Fruit fly (Drosophila melanogaster): ENCODE data around the gene CG7707.

CG7707 gene

dm6 chr3L:17243136-17243535 is at the start of gene CG7707:
Gene CG7707 (plus strand): TSS chr3L:17243436.
- TF ChIP-seq noc (tag; optimal IDR thresholded peaks at IDR 0.05) = no peak

DNA sequence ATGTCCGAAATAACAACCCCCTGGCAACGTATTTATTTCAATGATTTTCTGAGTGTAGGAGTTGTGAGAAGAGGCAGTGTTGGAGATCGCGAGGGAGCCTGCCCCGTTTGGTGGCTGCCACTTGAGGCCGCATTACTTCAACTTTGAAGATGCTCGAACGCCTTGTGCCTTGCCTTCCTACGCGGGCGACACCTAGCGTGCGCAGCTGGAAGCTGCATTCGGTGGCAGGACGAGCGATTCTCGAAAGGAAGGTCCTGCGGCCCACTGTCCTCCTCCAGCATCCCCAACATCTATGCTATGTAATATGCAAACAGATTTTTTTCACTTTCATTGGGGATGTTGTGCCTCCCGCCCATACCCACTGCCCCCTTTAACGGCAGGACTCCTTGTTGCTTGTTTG is 34.6 kb upstream of the CG7707 start:
- TF ChIP-seq noc (tag; optimal IDR thresholded peaks at IDR 0.05) = no peak

DNA sequence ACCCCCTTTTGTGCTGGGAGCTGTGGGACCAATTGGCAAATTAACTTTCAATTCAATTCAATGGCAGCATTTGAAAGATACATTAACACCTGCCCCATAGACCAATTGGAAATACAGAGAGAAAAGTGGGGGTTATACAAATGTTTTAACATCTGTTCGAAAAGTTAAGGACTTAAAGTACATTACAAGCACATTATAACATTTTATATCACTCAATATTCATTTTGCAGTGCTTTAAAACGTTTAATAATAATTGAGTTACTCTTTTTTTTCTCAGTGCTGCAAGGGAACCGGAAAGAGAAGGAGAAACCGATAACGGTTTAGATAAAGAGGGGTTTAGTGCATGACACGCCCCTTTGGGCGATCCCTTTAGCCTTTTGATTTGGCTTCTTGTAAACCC is 33.8 kb upstream of the CG7707 start:
- no peak for TF ChIP-seq noc (tag; optimal IDR thresholded peaks at IDR 0.05)

DNA sequence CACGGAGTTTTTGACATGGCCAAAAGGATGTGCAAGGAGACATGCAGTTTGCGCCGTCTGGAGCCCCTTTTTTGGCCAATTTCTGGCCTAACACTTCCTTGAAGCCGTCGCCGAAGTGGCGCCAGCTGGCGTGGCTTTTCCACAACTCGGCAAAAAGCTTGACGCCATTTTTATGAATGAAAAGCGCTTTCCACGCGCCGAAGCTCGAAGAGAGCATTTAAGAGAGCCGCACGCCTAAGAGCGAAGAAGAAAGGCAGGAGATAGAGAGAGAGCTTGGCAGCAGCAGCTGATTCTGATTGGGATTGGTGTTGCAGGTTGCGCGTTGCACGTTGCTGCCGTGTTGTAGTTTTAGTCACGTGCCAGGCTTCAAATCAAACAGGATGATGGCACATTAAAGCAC is 31.7 kb upstream of the CG7707 start:
- no peak for TF ChIP-seq noc (tag; optimal IDR thresholded peaks at IDR 0.05)

DNA sequence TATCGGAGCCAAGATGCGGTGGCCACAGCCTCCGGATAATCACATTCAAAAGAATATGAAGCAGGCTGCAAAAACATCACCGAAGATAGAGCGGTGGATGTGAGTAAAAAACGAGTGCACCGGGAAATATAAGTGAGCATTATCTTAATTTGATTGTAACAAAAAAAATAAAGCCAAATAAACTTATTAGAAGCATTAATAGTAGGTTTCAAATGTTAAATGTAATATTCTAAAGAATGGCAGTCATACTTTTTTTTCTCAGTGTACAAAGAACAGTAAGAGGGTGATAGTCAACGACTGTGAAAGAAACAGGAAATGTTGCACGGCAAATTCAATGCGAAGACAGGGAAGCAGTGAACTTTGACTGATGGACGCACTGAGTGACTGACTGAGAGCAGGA is 27.0 kb upstream of the CG7707 start:
- TF ChIP-seq noc (tag; optimal IDR thresholded peaks at IDR 0.05) = no peak

- no peak for TF ChIP-seq noc (tag; optimal IDR thresholded peaks at IDR 0.05)
These were observed 23.9 kb upstream of the CG7707 start for dm6 chr3L:17219299-17219698.

- TF ChIP-seq noc (tag; optimal IDR thresholded peaks at IDR 0.05) = no peak
These were observed 16.9 kb upstream of the CG7707 start for dm6 chr3L:17226330-17226729.

DNA sequence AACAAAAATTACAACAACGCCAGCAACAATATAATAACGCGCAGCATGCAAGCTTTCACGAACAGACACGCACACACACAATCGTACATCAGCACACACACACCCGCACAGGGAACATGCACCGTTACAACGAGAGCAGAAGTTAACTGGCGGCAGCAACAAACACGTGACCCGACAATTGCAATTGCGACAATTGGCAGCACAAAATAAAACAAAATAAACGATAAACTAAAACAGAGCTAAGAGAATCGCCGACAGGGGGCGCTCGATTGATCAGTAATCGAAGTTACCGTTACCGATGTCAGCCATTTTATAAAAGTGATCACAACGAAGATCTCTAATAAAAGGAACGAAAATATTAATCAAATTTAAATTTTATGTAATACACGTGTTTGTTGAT is 6.2 kb upstream of the CG7707 start:
- no peak for TF ChIP-seq noc (tag; optimal IDR thresholded peaks at IDR 0.05)

DNA sequence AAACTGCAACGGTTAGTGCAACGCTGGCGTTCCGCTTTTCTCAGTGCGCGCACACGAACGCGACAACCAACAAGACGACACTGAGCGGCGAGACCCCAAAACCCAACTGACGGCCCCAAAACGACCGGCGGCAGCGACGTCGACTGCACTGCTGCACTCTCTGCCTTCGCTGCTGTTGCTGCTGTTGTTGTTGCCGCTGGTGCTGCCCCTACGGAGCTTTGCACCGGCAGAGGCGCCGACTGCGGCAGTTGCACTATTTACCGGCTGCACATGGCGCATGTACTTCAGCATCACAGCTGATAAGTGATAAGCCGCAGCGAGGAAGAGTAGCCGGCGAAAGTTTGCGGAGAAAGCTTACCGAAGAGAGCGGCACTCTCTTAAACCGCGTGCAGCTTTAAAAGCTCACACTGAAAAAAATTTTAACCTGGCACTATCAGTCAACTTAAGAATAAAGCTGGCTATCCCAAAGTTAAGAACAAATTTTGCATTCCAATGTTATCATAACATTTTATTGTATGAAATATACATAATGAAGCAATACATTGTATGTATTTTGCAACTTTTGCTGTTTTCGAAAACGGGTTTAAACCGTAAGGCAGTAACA is 5.0 kb upstream of the CG7707 start, which contains the start of gene Rbp6:
Rbp6 (minus strand) TSS at position 84 of the 604 bp plus-strand sequence.
- TF ChIP-seq noc (tag; optimal IDR thresholded peaks at IDR 0.05) = no peak

dm6 chr3L:17242078-17242613 is 1.1 kb upstream of the CG7707 start, which contains the start of gene Afg3l2:
Gene Afg3l2 (minus strand): TSS chr3L:17242128.
- TF ChIP-seq noc (tag; optimal IDR thresholded peaks at IDR 0.05) = no peak

DNA sequence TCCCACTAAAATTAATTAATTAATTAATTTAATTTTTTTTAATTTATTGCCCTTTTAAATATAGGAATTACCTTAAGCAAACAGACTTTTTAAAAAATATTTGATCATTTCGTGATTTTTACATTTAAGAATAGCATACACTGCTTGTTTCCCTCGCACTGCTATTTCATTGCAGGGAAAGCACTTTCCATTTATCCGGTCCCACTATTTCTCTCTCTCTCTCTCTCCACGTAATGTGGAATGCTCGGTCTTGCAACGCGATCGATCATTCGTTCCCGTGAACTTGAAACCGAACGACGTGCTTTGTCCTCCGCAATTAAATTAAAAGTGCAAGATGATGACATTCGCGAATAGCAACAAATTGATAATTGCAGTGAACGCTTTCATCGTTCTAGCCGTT is 2.4 kb downstream of the CG7707 start:
- no peak for TF ChIP-seq noc (tag; optimal IDR thresholded peaks at IDR 0.05)

DNA sequence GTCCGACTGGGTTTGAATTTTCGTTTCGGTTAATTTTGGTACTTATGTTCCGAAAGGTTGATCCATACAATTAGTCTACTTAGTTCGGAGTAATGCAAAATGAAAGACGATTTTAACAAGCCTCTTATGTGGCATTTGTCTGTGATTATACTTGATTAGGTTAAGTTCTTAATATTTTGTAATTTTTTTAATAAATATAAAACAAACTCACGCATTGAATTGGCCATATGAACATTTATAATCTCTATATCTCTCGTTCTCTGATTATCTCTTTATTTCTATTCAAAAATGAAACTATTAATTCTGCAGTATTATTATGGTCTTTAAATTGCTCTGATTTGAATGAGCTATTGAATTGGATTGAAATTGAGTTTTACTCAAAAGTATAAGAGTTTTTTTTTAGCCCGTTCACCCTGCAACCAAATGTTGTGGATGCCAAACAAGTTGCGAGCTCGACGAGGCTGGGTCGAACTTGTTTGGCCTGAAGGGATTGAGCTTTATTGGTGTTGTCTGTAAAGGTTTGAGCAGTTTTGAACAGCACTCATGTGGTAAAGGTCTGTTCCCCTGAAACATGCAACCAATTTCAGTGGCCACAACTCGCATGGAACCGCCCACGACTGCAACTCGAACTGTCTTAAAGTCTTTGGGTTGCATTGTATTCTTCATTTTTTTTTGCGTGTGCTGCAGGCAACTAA is 10.8 kb downstream of the CG7707 start, which contains the start of gene CG6497:
CG6497 (minus strand) TSS at position 51 of the 695 bp plus-strand sequence.
- TF ChIP-seq noc (tag; optimal IDR thresholded peaks at IDR 0.05) = no peak

DNA sequence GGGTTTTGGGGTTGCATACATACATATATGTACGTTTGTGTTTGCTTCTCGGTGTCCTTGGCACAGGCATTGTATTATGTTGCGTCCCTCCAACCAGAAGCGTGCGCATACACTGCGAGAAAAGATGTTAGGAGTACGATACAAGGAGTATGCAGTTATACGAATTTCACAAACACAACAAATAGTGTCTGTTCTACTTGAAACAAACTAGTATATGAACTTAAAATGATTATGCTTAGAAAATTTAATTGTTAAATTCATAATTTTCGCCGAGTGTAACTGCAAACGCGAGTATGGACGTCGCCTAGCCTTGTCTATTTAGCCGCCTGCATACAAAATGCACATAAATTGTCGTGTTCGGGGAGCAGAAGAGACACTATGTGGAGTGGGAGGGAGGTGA is 14.0 kb downstream of the CG7707 start:
- no peak for TF ChIP-seq noc (tag; optimal IDR thresholded peaks at IDR 0.05)

DNA sequence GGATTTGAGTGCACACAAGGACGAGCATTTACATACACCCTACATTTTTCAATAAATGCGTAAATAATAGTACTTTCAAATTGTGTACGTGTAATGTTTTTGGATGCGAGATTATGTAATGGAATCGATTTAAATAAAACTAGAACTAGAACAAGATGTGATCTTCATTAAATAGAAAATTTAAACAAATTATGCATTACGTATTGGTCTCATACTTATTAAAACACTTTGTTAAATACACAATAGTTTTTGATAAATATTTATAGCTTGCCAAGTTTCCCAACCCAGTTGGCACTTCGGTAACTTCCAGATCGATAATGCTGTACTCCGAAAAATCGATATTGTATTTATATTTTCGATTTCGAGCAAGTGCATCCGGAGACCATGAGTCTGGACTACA is 20.9 kb downstream of the CG7707 start, which contains the start of gene CG13723:
CG13723 (plus strand) TSS at position 301 of the 400 bp plus-strand sequence.
- TF ChIP-seq noc (tag; optimal IDR thresholded peaks at IDR 0.05) = no peak

DNA sequence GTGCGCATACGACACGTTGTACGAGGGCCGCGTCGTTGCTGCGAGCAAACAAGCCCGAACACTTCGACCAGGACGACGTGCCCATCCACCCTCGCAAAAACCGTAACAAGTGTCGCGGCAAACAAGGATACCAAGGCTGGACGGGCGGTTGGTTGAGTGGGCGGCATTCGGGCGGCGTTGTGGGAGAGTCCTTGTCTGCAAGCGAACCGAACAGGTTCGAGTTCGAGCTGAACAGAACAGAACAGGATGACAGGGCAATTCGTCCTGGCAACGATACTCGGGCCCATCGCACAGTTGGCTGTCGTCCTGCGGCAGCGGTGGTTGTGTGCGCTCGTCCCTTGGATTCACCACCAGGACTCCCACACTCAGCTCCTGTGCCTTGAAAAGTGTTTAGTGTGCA is 26.2 kb downstream of the CG7707 start:
- TF ChIP-seq noc (tag; optimal IDR thresholded peaks at IDR 0.05) = no peak

DNA sequence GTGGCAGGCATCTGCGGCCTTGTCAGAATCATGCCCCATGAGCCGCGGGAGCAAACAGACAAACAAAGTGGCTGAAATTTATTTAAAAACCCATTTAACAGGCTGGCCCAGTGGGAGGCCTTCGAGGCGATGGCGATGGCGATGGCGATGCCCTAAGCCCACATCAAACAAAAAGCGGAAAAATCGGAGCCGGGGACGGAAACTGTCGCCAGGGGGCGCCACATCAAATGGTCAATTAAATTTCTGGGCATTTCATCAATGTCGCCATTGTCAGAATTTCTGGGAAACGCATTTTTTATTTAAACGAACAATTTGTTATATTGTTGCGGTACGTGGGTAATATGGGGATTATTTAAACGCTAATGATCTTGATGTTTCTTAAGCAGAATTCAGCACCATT is 49.0 kb downstream of the CG7707 start:
- no peak for TF ChIP-seq noc (tag; optimal IDR thresholded peaks at IDR 0.05)
